Worm (Caenorhabditis elegans) whole organism, mixed stage, embryonic: ENCODE results near the gene ver-3.

Experiments used
- ceh-39 ChIP-seq: fragments of 150-350 bp; optimal IDR thresholded peaks from 2 replicates; lab custom pipeline; 2014; ENCODE audit warnings: missing biosample characterization, missing genetic modification characterization
- ceh-43 ChIP-seq: fragments of 200-800 bp; sonication (Bioruptor generic); optimal IDR thresholded peaks from 2 replicates; lab custom pipeline; 2018; ENCODE audit warnings: mild to moderate bottlenecking, missing genetic modification characterization, moderate library complexity, missing compliant biosample characterization
- ces-1 ChIP-seq: fragments of 150-350 bp; optimal IDR thresholded peaks from 2 replicates; lab custom pipeline; 2014; ENCODE audit warnings: missing biosample characterization, missing genetic modification reagents, missing genetic modification characterization
- drap-1 ChIP-seq: fragments of 200-800 bp; sonication (Bioruptor generic); optimal IDR thresholded peaks from 3 replicates; lab custom pipeline; 2018; ENCODE audit warnings: mild to moderate bottlenecking, missing genetic modification characterization, missing compliant biosample characterization
- elt-3 ChIP-seq: fragments of 150-350 bp; optimal IDR thresholded peaks from 2 replicates; lab custom pipeline; 2014; ENCODE audit warnings: missing biosample characterization, missing genetic modification characterization
- ham-2 ChIP-seq: fragments of 200-800 bp; sonication (Bioruptor generic); optimal IDR thresholded peaks from 2 replicates; lab custom pipeline; 2018; ENCODE audit warnings: mild to moderate bottlenecking, missing genetic modification characterization, missing compliant biosample characterization
- lsy-2 ChIP-seq: fragments of 150-350 bp; optimal IDR thresholded peaks from 2 replicates; lab custom pipeline; 2014; ENCODE audit warnings: missing biosample characterization, missing genetic modification characterization
- mep-1 ChIP-seq: fragments of 150-350 bp; optimal IDR thresholded peaks from 2 replicates; lab custom pipeline; 2017; ENCODE audit warnings: missing biosample characterization, missing genetic modification reagents, missing genetic modification characterization, inconsistent platforms
- mls-2 ChIP-seq: sonication (generic microtip); optimal IDR thresholded peaks from 2 replicates; lab custom pipeline; 2016; ENCODE audit warnings: mild to moderate bottlenecking, missing genetic modification characterization, moderate library complexity, missing compliant biosample characterization
- nhr-76 ChIP-seq: sonication (generic microtip); optimal IDR thresholded peaks from 2 replicates; lab custom pipeline; 2017; ENCODE audit warnings: missing biosample characterization, missing genetic modification characterization
- pha-4 ChIP-seq: fragments of 150-350 bp; optimal IDR thresholded peaks from 2 replicates; lab custom pipeline; 2018; ENCODE audit warnings: missing biosample characterization, missing genetic modification reagents, missing genetic modification characterization
- ztf-11 ChIP-seq: fragments of 150-350 bp; optimal IDR thresholded peaks from 2 replicates; lab custom pipeline; 2014; ENCODE audit warnings: missing biosample characterization, missing genetic modification characterization

DNA sequence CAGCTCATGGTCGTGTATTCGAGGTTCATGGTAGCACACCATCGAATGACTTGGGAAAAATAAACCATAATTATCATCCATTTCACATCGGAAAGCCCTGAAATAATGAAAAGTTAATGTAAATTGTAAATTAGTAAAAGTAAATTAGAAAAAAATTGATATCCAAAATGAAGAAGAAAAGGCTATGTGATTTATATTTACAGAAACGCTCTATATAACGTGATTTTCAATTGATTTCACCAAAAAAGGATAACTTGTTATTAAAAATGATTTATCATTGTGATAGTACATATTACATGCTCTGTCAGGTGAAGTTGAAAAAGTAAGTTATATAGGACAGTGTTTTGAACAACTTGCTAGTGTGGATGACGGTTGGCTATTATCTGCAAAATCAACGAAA, 50.5 kb downstream of the ver-3 start, which contains the start of gene C09F12.3:
- TF ChIP-seq mep-1 (tag; lab: Kevin White, UChicago) (no peak), drap-1 (no peak), ham-2 (no peak), elt-3 (tag; lab: Kevin White, UChicago) (no peak), nhr-76 (no peak), lsy-2 (tag; lab: Kevin White, UChicago) (no peak), ztf-11 (no peak), ceh-43 (GFP tag; lab: Kevin White, UChicago) (no peak), ceh-39 (tag; lab: Kevin White, UChicago) (no peak), ces-1 (GFP tag; lab: Kevin White, UChicago) (no peak), mls-2 (no peak), pha-4 (tag; lab: Kevin White, UChicago) (no peak)
